Fruit fly (Drosophila melanogaster): ENCODE measurements around the gene wrm1.

The wrm1 gene

DNA sequence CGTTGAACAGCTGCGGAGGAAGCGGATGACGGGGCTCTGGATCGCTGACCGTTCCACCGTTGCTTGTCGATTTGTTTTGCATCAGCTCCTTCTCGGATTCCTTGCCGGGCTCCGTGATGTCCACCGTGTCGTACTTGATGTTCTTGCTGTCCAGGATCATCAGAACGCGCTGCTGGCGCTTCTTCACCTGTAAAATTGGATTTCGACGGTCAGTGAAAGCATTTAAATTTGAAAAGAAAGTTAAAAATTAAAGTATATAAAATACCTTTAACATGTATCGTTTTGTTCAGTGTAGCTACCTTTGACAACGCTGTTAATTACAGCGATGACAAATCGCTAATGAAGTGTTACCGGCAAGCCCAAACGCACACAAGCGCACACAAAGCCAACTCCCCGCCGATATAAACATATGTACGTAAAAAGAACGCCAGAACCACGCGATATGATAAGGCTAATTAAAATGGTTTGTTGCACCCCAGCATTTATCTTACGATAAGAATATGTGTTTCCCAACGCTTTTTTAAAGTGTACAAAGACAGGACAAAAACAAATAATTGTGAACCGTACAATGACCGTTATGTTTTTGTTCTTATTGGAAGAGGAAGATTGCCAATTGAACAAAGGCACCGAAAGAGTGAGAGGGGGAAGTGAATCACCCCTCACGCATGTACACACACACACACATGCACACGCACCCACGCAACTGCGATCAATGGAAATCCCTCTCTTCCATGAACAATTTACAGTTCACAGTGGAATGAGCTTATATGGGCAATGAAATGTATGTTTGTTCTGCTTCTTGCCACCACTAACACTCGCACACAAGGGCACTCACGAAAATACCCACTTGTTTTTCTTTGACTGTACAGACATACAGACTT is 33.0 kb upstream of the wrm1 start (continued):
- TF ChIP-seq zfh1 (GFP tag; IDR thresholded peaks at IDR 0.05) (peak; percentile 47; the same call in 2 of the 3 replicates), CG31224 (GFP tag; IDR thresholded peaks at IDR 0.05) (peak; percentile 33; the same call in 1 of the 2 replicates), CG17568 (GFP tag; optimal IDR thresholded peaks at IDR 0.05) (no peak), CG13424 (tag; optimal IDR thresholded peaks at IDR 0.05) (peak; percentile 1), bbx (GFP tag; IDR thresholded peaks at IDR 0.05; ENCODE audit: partially characterized antibody) (no peak), CG31441 (GFP tag; IDR thresholded peaks at IDR 0.05) (peak; percentile 42), dimm (GFP tag; IDR thresholded peaks at IDR 0.05) (no peak), Xbp1 (GFP tag; optimal IDR thresholded peaks at IDR 0.05) (peak; percentile 35), CG32767 (GFP tag; IDR thresholded peaks at IDR 0.05) (peak; percentile 42; the same call in 1 of the 2 replicates), tll (GFP tag; optimal IDR thresholded peaks at IDR 0.05) (no peak), Ada2b (GFP tag; IDR thresholded peaks at IDR 0.05) (no peak), NC2α (GFP tag; optimal IDR thresholded peaks at IDR 0.05) (no peak), peb (GFP tag; IDR thresholded peaks at IDR 0.05) (no peak), jigr1 (GFP tag; IDR thresholded peaks at IDR 0.05) (no peak), C15 (GFP tag; IDR thresholded peaks at IDR 0.05) (no peak), CG10959 (GFP tag; IDR thresholded peaks at IDR 0.05) (no peak), tio (GFP tag; optimal IDR thresholded peaks at IDR 0.05) (no peak), CG11695 (GFP tag; IDR thresholded peaks at IDR 0.05) (peak; percentile 62), CG6813 (GFP tag; optimal IDR thresholded peaks at IDR 0.05) (peak; percentile 48), Adf1 (GFP tag; IDR thresholded peaks at IDR 0.05) (no peak), CG2875 (GFP tag; optimal IDR thresholded peaks at IDR 0.05) (no peak), yki (optimal IDR thresholded peaks at IDR 0.05) (no peak), CG4360 (GFP tag; IDR thresholded peaks at IDR 0.05) (no peak), ase (GFP tag; IDR thresholded peaks at IDR 0.05) (no peak), CG16863 (GFP tag; optimal IDR thresholded peaks at IDR 0.05) (no peak), CG11723 (GFP tag; optimal IDR thresholded peaks at IDR 0.05) (no peak), CG12299 (tag; optimal IDR thresholded peaks at IDR 0.05) (no peak), her (GFP tag; optimal IDR thresholded peaks at IDR 0.05) (no peak), Hr78 (GFP tag; optimal IDR thresholded peaks at IDR 0.05) (peak in 1 of 2 experiments; percentile 47), Awh (GFP tag; IDR thresholded peaks at IDR 0.05) (no peak), Nf-YC (tag; optimal IDR thresholded peaks at IDR 0.05) (peak; percentile 31), CG3838 (GFP tag; optimal IDR thresholded peaks at IDR 0.05) (no peak), Pdp1 (GFP tag; optimal IDR thresholded peaks at IDR 0.05) (peak in 1 of 2 experiments; percentile 49), CHES-1-like (GFP tag; optimal IDR thresholded peaks at IDR 0.05) (no peak), Dad (GFP tag; optimal IDR thresholded peaks at IDR 0.05) (no peak), CG16813 (GFP tag; IDR thresholded peaks at IDR 0.05; ENCODE audit: partially characterized antibody) (peak; percentile 8; the same call in 1 of the 3 replicates), BEAF-32 (GFP tag; optimal IDR thresholded peaks at IDR 0.05) (peak; percentile 0), CG11398 (GFP tag; optimal IDR thresholded peaks at IDR 0.05) (no peak), CG9609 (GFP tag; optimal IDR thresholded peaks at IDR 0.05) (no peak), CG10565 (GFP tag; optimal IDR thresholded peaks at IDR 0.05) (no peak), gt (GFP tag; IDR thresholded peaks at IDR 0.05) (no peak), CG33213 (GFP tag; optimal IDR thresholded peaks at IDR 0.05) (no peak), btn (GFP tag; optimal IDR thresholded peaks at IDR 0.05) (no peak), CG14710 (tag; optimal IDR thresholded peaks at IDR 0.05) (no peak), schlank (tag; optimal IDR thresholded peaks at IDR 0.05) (no peak), nom (GFP tag; optimal IDR thresholded peaks at IDR 0.05) (peak; percentile 18), lmd (GFP tag; IDR thresholded peaks at IDR 0.05) (no peak), crc (GFP tag; optimal IDR thresholded peaks at IDR 0.05) (no peak), Side (GFP tag; optimal IDR thresholded peaks at IDR 0.05) (no peak)

Measured in whole organism, embryonic.